Fruit fly (Drosophila melanogaster): ENCODE results near the gene galla-2.

- TF ChIP-seq CTCF (optimal IDR thresholded peaks at IDR 0.05) (no peak), CG8478 (optimal IDR thresholded peaks at IDR 0.05) (no peak)
Measured at dm6 chr3L:10854026-10854425, 28.7 kb upstream of the galla-2 start.

Measured in S2 (cell line).